Worm (Caenorhabditis elegans) whole organism, late embryonic: ENCODE data around the gene Y32B12B.1.

Source experiments
- ama-1 ChIP-seq: fragments of 150-350 bp; optimal IDR thresholded peaks from 2 replicates; lab custom pipeline; 2014
- fkh-10 ChIP-seq: fragments of 150-350 bp; optimal IDR thresholded peaks from 2 replicates; lab custom pipeline; 2014; ENCODE audit warnings: missing biosample characterization, missing genetic modification reagents, missing genetic modification characterization
- nfya-1 ChIP-seq: sonication (generic microtip); optimal IDR thresholded peaks from 2 replicates; lab custom pipeline; 2017; ENCODE audit warnings: missing genetic modification characterization, mild to moderate bottlenecking, missing compliant biosample characterization, antibody characterized with exemption, moderate library complexity
- nhr-11 ChIP-seq: fragments of 150-350 bp; optimal IDR thresholded peaks from 2 replicates; lab custom pipeline; 2014; ENCODE audit warnings: missing biosample characterization, missing genetic modification characterization
- nhr-232 ChIP-seq: sonication (generic microtip); optimal IDR thresholded peaks from 2 replicates; lab custom pipeline; 2016; ENCODE audit warnings: missing genetic modification characterization, missing compliant biosample characterization
- odd-2 ChIP-seq: sonication (generic microtip); optimal IDR thresholded peaks from 2 replicates; lab custom pipeline; 2017; ENCODE audit warnings: antibody characterized with exemption, mild to moderate bottlenecking, missing genetic modification characterization, missing compliant biosample characterization
- rnt-1 ChIP-seq: sonication (generic microtip); optimal IDR thresholded peaks from 2 replicates; lab custom pipeline; 2016; ENCODE audit warnings: missing genetic modification characterization, missing compliant biosample characterization
- syd-9 ChIP-seq: sonication (generic microtip); optimal IDR thresholded peaks from 2 replicates; lab custom pipeline; 2016; ENCODE audit warnings: mild to moderate bottlenecking, missing genetic modification characterization, moderate library complexity, missing compliant biosample characterization
- tbx-2 ChIP-seq: sonication (generic microtip); optimal IDR thresholded peaks from 2 replicates; lab custom pipeline; 2016; ENCODE audit warnings: missing genetic modification characterization, missing compliant biosample characterization
- tbx-7 ChIP-seq: sonication (generic microtip); optimal IDR thresholded peaks from 2 replicates; lab custom pipeline; 2016; ENCODE audit warnings: missing genotype, missing genetic modification characterization, missing compliant biosample characterization
- ttx-3 ChIP-seq: sonication (generic microtip); optimal IDR thresholded peaks from 2 replicates; lab custom pipeline; 2016; ENCODE audit warnings: missing genetic modification reagents, missing genetic modification characterization, missing compliant biosample characterization
- unc-86 ChIP-seq: sonication (generic microtip); optimal IDR thresholded peaks from 2 replicates; lab custom pipeline; 2016; ENCODE audit warnings: missing genetic modification characterization, missing compliant biosample characterization

DNA sequence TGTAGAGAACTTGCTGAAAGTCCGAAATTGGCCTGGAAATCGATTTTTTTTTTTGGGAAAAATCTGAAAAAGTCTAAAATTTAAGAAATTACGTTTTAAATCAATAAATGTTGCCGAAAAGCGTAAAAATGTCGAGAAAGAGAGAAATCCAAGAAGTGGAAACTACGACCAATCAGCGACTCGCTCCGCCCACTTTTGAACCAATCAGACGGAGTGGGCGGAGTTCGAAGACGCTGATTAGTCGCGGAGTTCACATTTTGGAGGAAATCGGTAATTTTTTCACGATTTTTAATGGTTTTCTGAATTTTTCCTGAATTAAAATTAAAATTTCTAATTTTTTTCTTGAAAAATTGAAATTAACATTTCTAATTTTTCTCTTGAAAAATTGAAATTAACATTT, 2.9 kb downstream of the Y32B12B.1 start:
- TF ChIP-seq unc-86 (tag; lab: Kevin White, UChicago) (no peak), nfya-1 (tag; lab: Kevin White, UChicago) (peak; percentile 83), nhr-11 (no peak), ama-1 (no peak), tbx-7 (tag; lab: Kevin White, UChicago) (no peak), syd-9 (no peak), ttx-3 (tag; lab: Kevin White, UChicago) (no peak), nhr-232 (tag; lab: Kevin White, UChicago) (no peak), odd-2 (no peak), rnt-1 (tag; lab: Kevin White, UChicago) (no peak), tbx-2 (tag; lab: Kevin White, UChicago) (no peak), fkh-10 (GFP tag; lab: Kevin White, UChicago) (no peak)
